Fruit fly (Drosophila melanogaster) whole organism, wandering third instar larva: ENCODE measurements around the gene klu.

ENCODE experiments used
- CG32264 ChIP-seq: fragments of 200-800 bp; sonication (Bioruptor generic); optimal IDR thresholded peaks from 2 replicates; lab custom pipeline; 2016; ENCODE audit warnings: missing biosample characterization, missing genetic modification characterization
- CG9705 ChIP-seq: fragments of 200-800 bp; sonication (Bioruptor generic); optimal IDR thresholded peaks from 2 replicates; lab custom pipeline; 2018; ENCODE audit warnings: missing biosample characterization, mild to moderate bottlenecking, missing genetic modification characterization
- CrebA ChIP-seq: fragments of 200-800 bp; sonication (Bioruptor generic); optimal IDR thresholded peaks from 2 replicates; lab custom pipeline; 2016; ENCODE audit warnings: missing biosample characterization, mild to moderate bottlenecking, missing genetic modification characterization, borderline replicate concordance
- Dfd ChIP-seq: fragments of >200 bp; optimal IDR thresholded peaks from 2 replicates; lab custom pipeline; 2017; ENCODE audit warnings: missing biosample characterization, missing genetic modification characterization
- GATAd ChIP-seq: sonication (Bioruptor generic); optimal IDR thresholded peaks from 2 replicates; lab custom pipeline; 2016; ENCODE audit warnings: missing biosample characterization, missing genetic modification characterization
- Myc ChIP-seq: fragments of >200 bp; optimal IDR thresholded peaks from 2 replicates; lab custom pipeline; 2017
- dl ChIP-seq, 2 experiments: fragments of 175-275, 200-275 bp in 1 of 2; fragments of 200-275 bp in 1 of 2; sonication (Bioruptor generic); optimal IDR thresholded peaks; lab custom pipeline; 2018; ENCODE audit warnings: mild to moderate bottlenecking in 2 of 2, missing biosample characterization in 2 of 2, missing genetic modification characterization in 2 of 2, moderate library complexity in 2 of 2; ENCODE audit not compliant: partially characterized antibody in 2 of 2, insufficient read depth in 1 of 2
- dsf ChIP-seq: sonication (Bioruptor generic); optimal IDR thresholded peaks from 2 replicates; lab custom pipeline; 2016; ENCODE audit warnings: missing biosample characterization, missing genetic modification characterization, borderline replicate concordance
- h ChIP-seq: fragments of 200-800 bp; sonication (Bioruptor generic); optimal IDR thresholded peaks from 3 replicates; lab custom pipeline; 2016; ENCODE audit warnings: missing biosample characterization, mild to moderate bottlenecking, missing genetic modification characterization
- lola ChIP-seq: fragments of >200 bp; optimal IDR thresholded peaks from 2 replicates; lab custom pipeline; 2017; ENCODE audit warnings: missing biosample characterization, missing genetic modification characterization
- sv ChIP-seq: fragments of 200-800 bp; sonication (Bioruptor generic); optimal IDR thresholded peaks from 3 replicates; lab custom pipeline; 2016; ENCODE audit warnings: missing biosample characterization, missing genetic modification characterization
- usp ChIP-seq: fragments of >200 bp; optimal IDR thresholded peaks from 2 replicates; lab custom pipeline; 2017; ENCODE audit warnings: missing biosample characterization, missing genetic modification characterization

- no peak for TF ChIP-seq GATAd
- no peak for TF ChIP-seq CG9705 (GFP tag; lab: Kevin White, UChicago)
- no peak for TF ChIP-seq h (GFP tag; lab: Kevin White, UChicago)
- TF ChIP-seq sv (GFP tag; lab: Kevin White, UChicago) = no peak
- no peak for TF ChIP-seq usp (GFP tag; lab: Kevin White, UChicago)
- TF ChIP-seq Myc (lab: Kevin White, UChicago) = no peak
- TF ChIP-seq dl (GFP tag; optimal IDR thresholded peaks at IDR 0.05; lab: Kevin White, UChicago; ENCODE audit: insufficient read depth in 1 of 2, partially characterized antibody in 2 of 2) = no peak
- no peak for TF ChIP-seq dsf (GFP tag; lab: Kevin White, UChicago)
- TF ChIP-seq Dfd (GFP tag; lab: Kevin White, UChicago) = no peak
- no peak for TF ChIP-seq lola (GFP tag; lab: Kevin White, UChicago)
- TF ChIP-seq CG32264 = no peak
- no peak for TF ChIP-seq CrebA (GFP tag; lab: Kevin White, UChicago)
These were observed 2.6 kb downstream of the klu start for dm6 chr3L:11006433-11006832.
